Fruit fly (Drosophila melanogaster) whole organism, embryonic: ENCODE data around the gene NELF-B.

Experiments
- Awh ChIP-seq: fragments of 200-800 bp; sonication (Bioruptor generic); IDR thresholded peaks from 2 replicates; pipeline ENCODE4, ENCODE4 v1.3.6; 2022; ENCODE audit warnings: missing biosample characterization, missing genetic modification characterization
- BtbVII ChIP-seq: fragments of 200-800 bp; sonication (Bioruptor generic); optimal IDR thresholded peaks from 3 replicates; lab custom pipeline; 2017; ENCODE audit warnings: missing biosample characterization, mild to moderate bottlenecking, missing genetic modification characterization
- CG10959 ChIP-seq: fragments of 200-800 bp; sonication (Bioruptor generic); IDR thresholded peaks from 2 replicates; pipeline ENCODE4 v1.3.6; 2022; ENCODE audit warnings: missing biosample characterization, missing genetic modification characterization
- CG11723 ChIP-seq: fragments of 200-800 bp; sonication (Bioruptor generic); optimal IDR thresholded peaks from 2 replicates; lab custom pipeline; 2017; ENCODE audit warnings: missing biosample characterization, mild to moderate bottlenecking, missing genetic modification characterization
- CG15514 ChIP-seq: fragments of 200-800 bp; sonication (Bioruptor generic); optimal IDR thresholded peaks from 3 replicates; lab custom pipeline; 2017; ENCODE audit warnings: missing biosample characterization, missing genetic modification characterization, mild to moderate bottlenecking, moderate library complexity, missing genetic modification reagents
- CG1603 ChIP-seq: fragments of 200-800 bp; sonication (Bioruptor generic); optimal IDR thresholded peaks from 2 replicates; lab custom pipeline; 2019; ENCODE audit warnings: missing biosample characterization, mild to moderate bottlenecking, missing genetic modification characterization, moderate library complexity
- CG17361 ChIP-seq: fragments of 200-800 bp; sonication (Bioruptor generic); IDR thresholded peaks from 3 replicates; pipeline ENCODE4 v1.3.6; 2022; ENCODE audit warnings: missing biosample characterization, missing genetic modification characterization
- CG17912 ChIP-seq: fragments of 200-800 bp; sonication (Bioruptor generic); optimal IDR thresholded peaks from 2 replicates; lab custom pipeline; 2018; ENCODE audit warnings: missing biosample characterization, mild to moderate bottlenecking, missing genetic modification characterization
- CG18262 ChIP-seq: fragments of 200-800 bp; optimal IDR thresholded peaks from 3 replicates; lab custom pipeline; 2019; ENCODE audit warnings: missing biosample characterization, mild to moderate bottlenecking, missing genetic modification characterization, moderate library complexity
- CG2875 ChIP-seq: fragments of 200-800 bp; sonication (Bioruptor generic); optimal IDR thresholded peaks from 2 replicates; lab custom pipeline; 2017; ENCODE audit warnings: missing biosample characterization, mild to moderate bottlenecking, missing genetic modification characterization, missing genetic modification reagents
- CG34224 ChIP-seq: fragments of 200-800 bp; sonication (Bioruptor generic); IDR thresholded peaks from 3 replicates; pipeline ENCODE4 v1.3.6; 2022; ENCODE audit warnings: missing biosample characterization, missing genetic modification characterization; ENCODE audit not compliant: partially characterized antibody
- CG7357 ChIP-seq: fragments of 200-800 bp; sonication (Bioruptor generic); IDR thresholded peaks from 3 replicates; pipeline ENCODE4 v1.3.6; 2022; ENCODE audit warnings: missing biosample characterization, missing genetic modification characterization
- CG7745 ChIP-seq: fragments of 200-800 bp; sonication (Bioruptor generic); optimal IDR thresholded peaks from 2 replicates; lab custom pipeline; 2018; ENCODE audit warnings: missing biosample characterization, mild to moderate bottlenecking, missing genetic modification characterization, moderate library complexity
- CG7963 ChIP-seq: fragments of 200-800 bp; sonication (Bioruptor generic); IDR thresholded peaks from 3 replicates; pipeline ENCODE4 v1.3.6; 2022; ENCODE audit warnings: missing biosample characterization, missing genetic modification characterization; ENCODE audit not compliant: partially characterized antibody
- CG9437 ChIP-seq: fragments of 200-800 bp; sonication (Bioruptor generic); optimal IDR thresholded peaks from 2 replicates; lab custom pipeline; 2018; ENCODE audit warnings: missing biosample characterization, mild to moderate bottlenecking, missing genetic modification characterization
- CG9876 ChIP-seq: fragments of 200-800 bp; sonication (Bioruptor generic); optimal IDR thresholded peaks from 2 replicates; lab custom pipeline; 2016; ENCODE audit warnings: missing biosample characterization, missing genetic modification characterization
- CoRest ChIP-seq: fragments of 200-800 bp; sonication (Bioruptor generic); optimal IDR thresholded peaks from 3 replicates; lab custom pipeline; 2018; ENCODE audit warnings: missing biosample characterization, mild to moderate bottlenecking, missing genetic modification characterization, moderate library complexity
- Doc2 ChIP-seq: fragments of 200-800 bp; sonication (Bioruptor generic); IDR thresholded peaks from 2 replicates; pipeline ENCODE4 v1.3.6; 2022; ENCODE audit warnings: missing biosample characterization, missing genetic modification characterization
- Doc3 ChIP-seq: fragments of 200-800 bp; sonication (Bioruptor generic); IDR thresholded peaks from 3 replicates; pipeline ENCODE4 v1.3.6; 2022; ENCODE audit warnings: missing biosample characterization, missing genetic modification characterization; ENCODE audit not compliant: partially characterized antibody
- Fer2 ChIP-seq: fragments of 200-800 bp; sonication (Bioruptor generic); optimal IDR thresholded peaks from 2 replicates; lab custom pipeline; 2018; ENCODE audit warnings: missing biosample characterization, mild to moderate bottlenecking, missing genetic modification characterization, moderate library complexity
- Fer3 ChIP-seq: fragments of 200-800 bp; sonication (Bioruptor generic); optimal IDR thresholded peaks from 2 replicates; lab custom pipeline; 2018; ENCODE audit warnings: missing biosample characterization, mild to moderate bottlenecking, missing genetic modification characterization, moderate library complexity
- H2.0 ChIP-seq: fragments of 200-800 bp; sonication (Bioruptor generic); IDR thresholded peaks from 2 replicates; pipeline ENCODE4 v1.3.6; 2022; ENCODE audit warnings: missing biosample characterization, missing genetic modification characterization
- Hr51 ChIP-seq, 2 experiments: fragments of 200-800 bp; sonication (Bioruptor generic); optimal IDR thresholded peaks; 2 replicates in 1 of 2; 3 replicates in 1 of 2; lab custom pipeline; 2016 to 2018; ENCODE audit warnings: missing biosample characterization in 2 of 2, missing genetic modification characterization in 2 of 2, mild to moderate bottlenecking in 1 of 2, moderate library complexity in 1 of 2
- Lhr ChIP-seq: fragments of 200-800 bp; sonication (Bioruptor generic); optimal IDR thresholded peaks from 3 replicates; lab custom pipeline; 2017; ENCODE audit warnings: mild to moderate bottlenecking, missing biosample characterization, missing genetic modification reagents, missing genetic modification characterization
- MTF-1 ChIP-seq: fragments of 200-800 bp; sonication (Bioruptor generic); optimal IDR thresholded peaks from 2 replicates; lab custom pipeline; 2018; ENCODE audit warnings: missing biosample characterization, mild to moderate bottlenecking, missing genetic modification characterization, borderline replicate concordance
- NC2α ChIP-seq: fragments of 200-800 bp; sonication (Bioruptor generic); optimal IDR thresholded peaks from 2 replicates; lab custom pipeline; 2016; ENCODE audit warnings: missing biosample characterization, missing genetic modification characterization
- Optix ChIP-seq: fragments of 200-800 bp; sonication (Bioruptor generic); IDR thresholded peaks from 3 replicates; pipeline ENCODE4 v1.3.6; 2022; ENCODE audit warnings: missing biosample characterization, missing genetic modification characterization
- Ptx1 ChIP-seq: fragments of 200-800 bp; sonication (Bioruptor generic); IDR thresholded peaks from 2 replicates; pipeline ENCODE4 v1.3.6; 2022; ENCODE audit warnings: missing biosample characterization, missing genetic modification characterization
- Stat92E ChIP-seq, 3 experiments: fragments of >200 bp in 2 of 3; fragments of 200-800 bp in 1 of 3; sonication (Bioruptor generic) in 1 of 3; optimal IDR thresholded peaks; 2 replicates each; lab custom pipeline; 2017 to 2019; ENCODE audit warnings: missing biosample characterization in 3 of 3, missing genetic modification characterization in 3 of 3, mild to moderate bottlenecking in 1 of 3, moderate library complexity in 1 of 3
- Usf ChIP-seq: fragments of 200-800 bp; sonication (Bioruptor generic); optimal IDR thresholded peaks from 2 replicates; lab custom pipeline; 2017; ENCODE audit warnings: missing genotype, missing biosample characterization, missing genetic modification characterization
- abd-A ChIP-seq: fragments of 200-800 bp; sonication (Bioruptor generic); optimal IDR thresholded peaks from 3 replicates; lab custom pipeline; 2019; ENCODE audit warnings: missing biosample characterization, mild to moderate bottlenecking, missing genetic modification characterization, moderate library complexity
- ase ChIP-seq: fragments of 200-800 bp; sonication (Bioruptor generic); IDR thresholded peaks from 3 replicates; pipeline ENCODE4 v1.3.6; 2022; ENCODE audit warnings: missing biosample characterization, missing genetic modification characterization
- bigmax ChIP-seq: fragments of 200-800 bp; sonication (Bioruptor generic); optimal IDR thresholded peaks from 2 replicates; lab custom pipeline; 2018; ENCODE audit warnings: missing biosample characterization, mild to moderate bottlenecking, missing genetic modification characterization
- cato ChIP-seq: fragments of 200-800 bp; sonication (Bioruptor generic); optimal IDR thresholded peaks from 2 replicates; lab custom pipeline; 2016; ENCODE audit warnings: missing biosample characterization, missing genetic modification characterization, borderline replicate concordance
- dpn ChIP-seq, 2 experiments: fragments of 200-800 bp; sonication (Bioruptor generic); optimal IDR thresholded peaks; 3 replicates each; lab custom pipeline; 2016; ENCODE audit warnings: missing biosample characterization in 2 of 2, missing genetic modification characterization in 2 of 2
- emc ChIP-seq: fragments of 200-800 bp; sonication (Bioruptor generic); optimal IDR thresholded peaks from 2 replicates; lab custom pipeline; 2016; ENCODE audit warnings: missing biosample characterization, missing genetic modification characterization
- grn ChIP-seq: fragments of 200-800 bp; sonication (Bioruptor generic); optimal IDR thresholded peaks from 3 replicates; lab custom pipeline; 2017; ENCODE audit warnings: missing biosample characterization, missing genetic modification characterization
- ham ChIP-seq: fragments of 200-800 bp; sonication (Bioruptor generic); IDR thresholded peaks from 2 replicates; pipeline ENCODE4 v1.3.6; 2022; ENCODE audit warnings: missing biosample characterization, missing genetic modification characterization
- her ChIP-seq: fragments of 200-800 bp; sonication (Bioruptor generic); optimal IDR thresholded peaks from 2 replicates; lab custom pipeline; 2016; ENCODE audit warnings: missing biosample characterization, missing genetic modification characterization
- hkb ChIP-seq, 2 experiments: fragments of 200-800 bp in 1 of 2; fragments of >200 bp in 1 of 2; sonication (Bioruptor generic) in 1 of 2; IDR thresholded peaks in 1 of 2; optimal IDR thresholded peaks in 1 of 2; 2 replicates each; pipeline versions ENCODE4 v1.3.6 to Lab custom; 2017 to 2022; ENCODE audit warnings: missing biosample characterization in 1 of 2, missing genetic modification characterization in 1 of 2
- inv ChIP-seq: fragments of 200-800 bp; sonication (Bioruptor generic); IDR thresholded peaks from 2 replicates; pipeline ENCODE4 v1.3.6; 2022; ENCODE audit warnings: missing biosample characterization, missing genetic modification characterization; ENCODE audit not compliant: partially characterized antibody
- kni ChIP-seq: fragments of 200-800 bp; sonication (Bioruptor generic); optimal IDR thresholded peaks from 3 replicates; lab custom pipeline; 2017; ENCODE audit warnings: mild to moderate bottlenecking, missing biosample characterization, missing genetic modification reagents, missing genetic modification characterization
- lab ChIP-seq: fragments of 200-800 bp; sonication (Bioruptor generic); optimal IDR thresholded peaks from 3 replicates; lab custom pipeline; 2017; ENCODE audit warnings: missing biosample characterization, missing genetic modification characterization, mild to moderate bottlenecking, moderate library complexity, missing genetic modification reagents
- lilli ChIP-seq: fragments of 200-800 bp; sonication (Bioruptor generic); optimal IDR thresholded peaks from 3 replicates; lab custom pipeline; 2016; ENCODE audit warnings: missing biosample characterization, missing genetic modification characterization
- oc ChIP-seq: fragments of 200-800 bp; sonication (Bioruptor generic); optimal IDR thresholded peaks from 2 replicates; lab custom pipeline; 2018; ENCODE audit warnings: missing biosample characterization, mild to moderate bottlenecking, missing genetic modification characterization, moderate library complexity
- org-1 ChIP-seq: fragments of 200-800 bp; sonication (Bioruptor generic); optimal IDR thresholded peaks from 2 replicates; lab custom pipeline; 2017; ENCODE audit warnings: missing biosample characterization, missing genetic modification characterization
- sens ChIP-seq: fragments of 200-800 bp; sonication (Bioruptor generic); peaks from one replicate; lab custom pipeline; 2016; ENCODE audit warnings: missing biosample characterization, missing genetic modification characterization
- slou ChIP-seq: fragments of 200-800 bp; sonication (Bioruptor generic); optimal IDR thresholded peaks from 3 replicates; lab custom pipeline; 2016; ENCODE audit warnings: missing biosample characterization, missing genetic modification characterization
- sqz ChIP-seq: fragments of 200-800 bp; sonication (Bioruptor generic); optimal IDR thresholded peaks from 3 replicates; lab custom pipeline; 2018; ENCODE audit warnings: missing biosample characterization, mild to moderate bottlenecking, missing genetic modification characterization
- wor ChIP-seq: fragments of 200-800 bp; sonication (Bioruptor generic); IDR thresholded peaks from 2 replicates; pipeline ENCODE4 v1.3.6; 2022; ENCODE audit warnings: missing biosample characterization, missing genetic modification characterization

The NELF-B gene

DNA sequence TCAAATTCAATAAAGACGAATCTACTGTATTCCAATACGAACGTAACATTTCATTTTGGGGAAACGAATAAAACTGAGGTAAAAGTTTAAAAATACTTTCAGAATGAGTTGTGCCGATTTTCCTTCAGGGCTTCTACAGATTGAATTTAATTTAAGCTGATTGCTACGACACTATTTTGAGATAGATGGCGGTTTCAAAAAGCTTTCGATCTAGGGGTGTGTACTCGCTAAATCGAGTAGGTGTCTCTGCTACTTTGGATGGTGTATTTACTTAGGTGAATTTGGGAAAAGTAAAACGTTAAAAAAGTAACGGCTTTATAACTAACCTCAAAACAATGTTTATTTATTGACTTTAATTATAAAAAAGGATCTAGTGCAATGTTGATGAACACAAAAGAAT, 49.3 kb downstream of the NELF-B start (continued):
- TF ChIP-seq MTF-1 (GFP tag; lab: Kevin White, UChicago) (no peak), lab (no peak), hkb (optimal IDR thresholded peaks at IDR 0.05; lab: Kevin White, UChicago) (no peak), hkb (GFP tag; IDR thresholded peaks at IDR 0.05; lab: Robert Waterston, UW) (no peak), Usf (no peak), inv (GFP tag; lab: Robert Waterston, UW) (no peak), CG7745 (no peak), Doc2 (GFP tag; lab: Robert Waterston, UW) (no peak), CG17912 (no peak), her (GFP tag; lab: Kevin White, UChicago) (peak; percentile 10), emc (GFP tag; lab: Kevin White, UChicago) (no peak), CoRest (tag; lab: Kevin White, UChicago) (peak; percentile 61), org-1 (GFP tag; lab: Kevin White, UChicago) (no peak), Fer3 (tag; lab: Kevin White, UChicago) (no peak), CG34224 (GFP tag; lab: Robert Waterston, UW) (no peak), Lhr (GFP tag; lab: Kevin White, UChicago) (peak; percentile 86), cato (GFP tag; lab: Kevin White, UChicago) (no peak), bigmax (GFP tag; lab: Kevin White, UChicago) (peak; percentile 97), Ptx1 (GFP tag; lab: Robert Waterston, UW) (no peak), grn (GFP tag; lab: Kevin White, UChicago) (no peak), Fer2 (tag; lab: Kevin White, UChicago) (no peak), CG10959 (no peak), Doc3 (GFP tag; lab: Robert Waterston, UW) (no peak), Awh (GFP tag; lab: Robert Waterston, UW) (no peak), H2.0 (GFP tag; lab: Robert Waterston, UW) (no peak), Stat92E (GFP tag; optimal IDR thresholded peaks at IDR 0.05; lab: Kevin White, UChicago) (no peak), oc (no peak), BtbVII (GFP tag; lab: Kevin White, UChicago) (no peak), CG11723 (no peak), CG2875 (GFP tag; lab: Kevin White, UChicago) (no peak), CG1603 (tag; lab: Kevin White, UChicago) (peak; percentile 53), CG7357 (GFP tag; lab: Robert Waterston, UW) (no peak), abd-A (tag; lab: Kevin White, UChicago) (no peak), CG18262 (peak; percentile 19), ase (no peak), Optix (GFP tag; lab: Robert Waterston, UW) (no peak), lilli (GFP tag; lab: Kevin White, UChicago) (no peak), CG15514 (no peak), CG9437 (GFP tag; lab: Kevin White, UChicago) (no peak), wor (GFP tag; lab: Robert Waterston, UW) (no peak), kni (GFP tag; lab: Kevin White, UChicago) (no peak), sqz (no peak), slou (GFP tag; lab: Kevin White, UChicago) (no peak), CG17361 (GFP tag; lab: Robert Waterston, UW) (no peak), Hr51 (GFP tag; optimal IDR thresholded peaks at IDR 0.05; lab: Kevin White, UChicago) (no peak), sens (GFP tag; lab: Kevin White, UChicago) (no peak), CG9876 (GFP tag; lab: Kevin White, UChicago) (no peak), dpn (GFP tag; optimal IDR thresholded peaks at IDR 0.05; lab: Kevin White, UChicago) (peak in 1 of 2 experiments; percentile 21), CG7963 (GFP tag; lab: Robert Waterston, UW) (no peak), NC2α (no peak), ham (GFP tag; lab: Robert Waterston, UW) (no peak)
